Worm (Caenorhabditis elegans) whole organism, young adult: ENCODE results near the gene ddn-3.

ENCODE experiments used
- B0019.2 ChIP-seq: fragments of 200-800 bp; sonication (Bioruptor generic); conservative IDR thresholded peaks from 2 replicates; pipeline ENCODE4 v1.3.6; 2022; ENCODE audit warnings: missing genetic modification reagents, missing genetic modification characterization, missing compliant biosample characterization
- B0035.1 ChIP-seq: sonication (generic microtip); optimal IDR thresholded peaks from 2 replicates; lab custom pipeline; 2016; ENCODE audit warnings: missing genetic modification characterization, mild to moderate bottlenecking, missing compliant biosample characterization, missing genotype, missing genetic modification reagents
- B0261.1 ChIP-seq: sonication (generic microtip); optimal IDR thresholded peaks from 2 replicates; lab custom pipeline; 2016; ENCODE audit warnings: mild to moderate bottlenecking, missing genetic modification characterization, moderate library complexity, missing compliant biosample characterization
- B0336.3 ChIP-seq: fragments of 200-800 bp; sonication (Bioruptor generic); IDR thresholded peaks from 2 replicates; pipeline ENCODE4 v1.3.6; 2022; ENCODE audit warnings: missing genetic modification characterization, missing compliant biosample characterization
- C06A6.2 ChIP-seq: fragments of 200-800 bp; sonication (Bioruptor generic); conservative IDR thresholded peaks from 2 replicates; pipeline ENCODE4 v1.3.6; 2022; ENCODE audit warnings: missing genetic modification characterization, missing compliant biosample characterization
- F10E7.11 ChIP-seq: sonication (generic microtip); optimal IDR thresholded peaks from 2 replicates; lab custom pipeline; 2017; ENCODE audit warnings: mild to moderate bottlenecking, missing genetic modification characterization, moderate library complexity, missing compliant biosample characterization
- F37B4.10 ChIP-seq: fragments of 200-800 bp; sonication (Bioruptor generic); IDR thresholded peaks from 2 replicates; pipeline ENCODE4 v1.3.6; 2022; ENCODE audit warnings: missing genetic modification characterization, missing compliant biosample characterization
- F52B5.7 ChIP-seq: sonication (generic microtip); optimal IDR thresholded peaks from 2 replicates; lab custom pipeline; 2016; ENCODE audit warnings: mild to moderate bottlenecking, missing genetic modification characterization, missing compliant biosample characterization
- F55B11.4 ChIP-seq: sonication (generic microtip); optimal IDR thresholded peaks from 2 replicates; lab custom pipeline; 2016; ENCODE audit warnings: missing compliant biosample characterization, missing genetic modification characterization, borderline replicate concordance; ENCODE audit not compliant: insufficient read depth
- F57C9.4 ChIP-seq: sonication (generic microtip); optimal IDR thresholded peaks from 2 replicates; lab custom pipeline; 2017; ENCODE audit warnings: mild to moderate bottlenecking, missing genetic modification characterization, missing compliant biosample characterization
- T07F8.4 ChIP-seq: sonication (generic microtip); optimal IDR thresholded peaks from 2 replicates; lab custom pipeline; 2016; ENCODE audit warnings: mild to moderate bottlenecking, missing genetic modification characterization, moderate library complexity, missing compliant biosample characterization
- T26A5.8 ChIP-seq: sonication (generic microtip); optimal IDR thresholded peaks from 2 replicates; lab custom pipeline; 2016; ENCODE audit warnings: missing genetic modification characterization, missing compliant biosample characterization
- Y53F4B.3 ChIP-seq: fragments of 200-800 bp; sonication (Bioruptor generic); IDR thresholded peaks from 2 replicates; pipeline ENCODE4 v1.3.6; 2022; ENCODE audit warnings: missing genetic modification reagents, missing genetic modification characterization, missing compliant biosample characterization
- Y56A3A.18 ChIP-seq: fragments of 200-800 bp; sonication (Bioruptor generic); IDR thresholded peaks from 2 replicates; pipeline ENCODE4 v1.3.6; 2022; ENCODE audit warnings: missing genetic modification reagents, missing genetic modification characterization, missing compliant biosample characterization
- akir-1 ChIP-seq: fragments of 200-800 bp; sonication (Bioruptor generic); optimal IDR thresholded peaks from 2 replicates; lab custom pipeline; 2018; ENCODE audit warnings: mild to moderate bottlenecking, missing genetic modification characterization, moderate library complexity, missing compliant biosample characterization
- aptf-3 ChIP-seq: fragments of 200-800 bp; sonication (Bioruptor generic); IDR thresholded peaks from 2 replicates; pipeline ENCODE4 v1.3.6; 2022; ENCODE audit warnings: missing genetic modification characterization, missing compliant biosample characterization
- attf-5 ChIP-seq: fragments of 200-800 bp; sonication (Bioruptor generic); optimal IDR thresholded peaks from 2 replicates; lab custom pipeline; 2018; ENCODE audit warnings: mild to moderate bottlenecking, missing genetic modification characterization, missing compliant biosample characterization
- bed-1 ChIP-seq: fragments of 200-800 bp; sonication (Bioruptor generic); IDR thresholded peaks from 2 replicates; pipeline ENCODE4 v1.3.6; 2022; ENCODE audit warnings: missing genetic modification reagents, missing genetic modification characterization, missing compliant biosample characterization
- bed-2 ChIP-seq: fragments of 200-800 bp; sonication (Bioruptor generic); IDR thresholded peaks from 2 replicates; pipeline ENCODE4 v1.3.6; 2022; ENCODE audit warnings: missing genetic modification reagents, missing genetic modification characterization, missing compliant biosample characterization
- cebp-2 ChIP-seq: fragments of 200-800 bp; sonication (Bioruptor generic); IDR thresholded peaks from 2 replicates; pipeline ENCODE4 v1.3.6; 2022; ENCODE audit warnings: missing genetic modification characterization, missing compliant biosample characterization
- ceh-40 ChIP-seq: fragments of 200-800 bp; sonication (Bioruptor generic); IDR thresholded peaks from 2 replicates; pipeline ENCODE4 v1.3.6; 2022; ENCODE audit warnings: missing genetic modification characterization, missing compliant biosample characterization
- ceh-58 ChIP-seq: fragments of 200-800 bp; sonication (Bioruptor generic); IDR thresholded peaks from 2 replicates; pipeline ENCODE4 v1.3.6; 2022; ENCODE audit warnings: missing genetic modification characterization, missing compliant biosample characterization
- dox-1 ChIP-seq: fragments of 200-800 bp; sonication (Bioruptor generic); IDR thresholded peaks from 2 replicates; pipeline ENCODE4 v1.3.6; 2022; ENCODE audit warnings: missing genetic modification reagents, missing genetic modification characterization, missing compliant biosample characterization
- dpff-1 ChIP-seq: sonication (generic microtip); optimal IDR thresholded peaks from 2 replicates; lab custom pipeline; 2017; ENCODE audit warnings: mild to moderate bottlenecking, missing genetic modification characterization, missing compliant biosample characterization
- egl-18 ChIP-seq: fragments of 200-800 bp; sonication (Bioruptor generic); IDR thresholded peaks from 2 replicates; pipeline ENCODE4 v1.3.6; 2022; ENCODE audit warnings: missing genetic modification reagents, missing genetic modification characterization, missing compliant biosample characterization
- egrh-3 ChIP-seq: fragments of 200-800 bp; sonication (Bioruptor generic); IDR thresholded peaks from 2 replicates; pipeline ENCODE4 v1.3.6; 2022; ENCODE audit warnings: missing genetic modification reagents, missing genetic modification characterization, missing compliant biosample characterization
- ekl-4 ChIP-seq: fragments of 200-800 bp; sonication (Bioruptor generic); IDR thresholded peaks from 2 replicates; pipeline ENCODE4 v1.3.6; 2022; ENCODE audit warnings: missing genetic modification reagents, missing genetic modification characterization, missing compliant biosample characterization
- hsf-1 ChIP-seq: fragments of 200-800 bp; sonication (Bioruptor generic); IDR thresholded peaks from 2 replicates; pipeline ENCODE4 v1.3.6; 2022; ENCODE audit warnings: missing genetic modification reagents, missing genetic modification characterization, missing compliant biosample characterization
- lag-1 ChIP-seq: fragments of 200-800 bp; sonication (Bioruptor generic); IDR thresholded peaks from 2 replicates; pipeline ENCODE4 v1.3.6; 2022; ENCODE audit warnings: missing genetic modification reagents, missing genetic modification characterization, missing compliant biosample characterization
- let-607 ChIP-seq, 2 experiments: fragments of 200-800 bp in 1 of 2; sonication (Bioruptor generic) in 1 of 2; sonication (generic microtip) in 1 of 2; optimal IDR thresholded peaks; 2 replicates each; lab custom pipeline; 2016 to 2018; ENCODE audit warnings: mild to moderate bottlenecking in 2 of 2, missing compliant biosample characterization in 2 of 2, missing genetic modification characterization in 2 of 2, moderate library complexity in 2 of 2, missing genotype in 1 of 2
- lin-40 ChIP-seq: sonication (generic microtip); optimal IDR thresholded peaks from 2 replicates; lab custom pipeline; 2016; ENCODE audit warnings: missing genetic modification characterization, mild to moderate bottlenecking, missing compliant biosample characterization, missing genotype, missing genetic modification reagents
- lir-1 ChIP-seq: fragments of 200-800 bp; sonication (Bioruptor generic); conservative IDR thresholded peaks from 2 replicates; pipeline ENCODE4 v1.3.6; 2022; ENCODE audit warnings: missing genetic modification reagents, missing genetic modification characterization, missing compliant biosample characterization
- lsl-1 ChIP-seq: fragments of 200-800 bp; sonication (Bioruptor generic); optimal IDR thresholded peaks from 2 replicates; lab custom pipeline; 2018; ENCODE audit warnings: mild to moderate bottlenecking, missing genetic modification characterization, moderate library complexity, missing compliant biosample characterization
- madf-3 ChIP-seq: fragments of 200-800 bp; sonication (Bioruptor generic); IDR thresholded peaks from 2 replicates; pipeline ENCODE4 v1.3.6; 2022; ENCODE audit warnings: missing genetic modification reagents, missing genetic modification characterization, missing compliant biosample characterization
- madf-6 ChIP-seq: fragments of 200-800 bp; sonication (Bioruptor generic); IDR thresholded peaks from 2 replicates; pipeline ENCODE4 v1.3.6; 2022; ENCODE audit warnings: missing genetic modification reagents, missing genetic modification characterization, missing compliant biosample characterization
- madf-8 ChIP-seq: fragments of 200-800 bp; sonication (Bioruptor generic); conservative IDR thresholded peaks from 2 replicates; pipeline ENCODE4 v1.3.6; 2022; ENCODE audit warnings: missing genetic modification reagents, missing genetic modification characterization, missing compliant biosample characterization
- mcd-1 ChIP-seq: fragments of 200-800 bp; sonication (Bioruptor generic); IDR thresholded peaks from 2 replicates; pipeline ENCODE4 v1.3.6; 2022; ENCODE audit warnings: missing genetic modification reagents, missing genetic modification characterization, missing compliant biosample characterization
- mel-28 ChIP-seq: sonication (generic microtip); optimal IDR thresholded peaks from 2 replicates; lab custom pipeline; 2016; ENCODE audit warnings: borderline replicate concordance, mild to moderate bottlenecking, missing genetic modification characterization, missing compliant biosample characterization
- mxl-1 ChIP-seq: sonication (generic microtip); optimal IDR thresholded peaks from 2 replicates; lab custom pipeline; 2016; ENCODE audit warnings: missing genetic modification characterization, missing compliant biosample characterization
- nfyb-1 ChIP-seq: fragments of 200-800 bp; sonication (Bioruptor generic); IDR thresholded peaks from 2 replicates; pipeline ENCODE4 v1.3.6; 2022; ENCODE audit warnings: missing genetic modification reagents, missing genetic modification characterization, missing compliant biosample characterization
- pha-4 ChIP-seq: fragments of 150-350 bp; sonication (generic microtip); optimal IDR thresholded peaks from 2 replicates; lab custom pipeline; 2014; ENCODE audit warnings: missing biosample characterization, missing genetic modification reagents, missing genetic modification characterization
- snpc-1.1 ChIP-seq: sonication (generic microtip); optimal IDR thresholded peaks from 2 replicates; lab custom pipeline; 2017; ENCODE audit warnings: missing genetic modification characterization, mild to moderate bottlenecking, missing compliant biosample characterization, antibody characterized with exemption, moderate library complexity, missing genotype, missing genetic modification reagents; ENCODE audit not compliant: insufficient read depth
- snpc-1.3 ChIP-seq: sonication (generic microtip); optimal IDR thresholded peaks from 2 replicates; lab custom pipeline; 2017; ENCODE audit warnings: missing genetic modification characterization, mild to moderate bottlenecking, missing compliant biosample characterization, antibody characterized with exemption, moderate library complexity, missing genotype, missing genetic modification reagents; ENCODE audit not compliant: insufficient read depth
- tbp1 ChIP-seq: fragments of 200-800 bp; sonication (Bioruptor generic); optimal IDR thresholded peaks from 2 replicates; lab custom pipeline; 2018; ENCODE audit warnings: mild to moderate bottlenecking, missing genetic modification characterization, missing compliant biosample characterization
- unc-130 ChIP-seq: sonication (generic microtip); optimal IDR thresholded peaks from 2 replicates; lab custom pipeline; 2016; ENCODE audit warnings: missing genetic modification reagents, missing genetic modification characterization, missing compliant biosample characterization
- unc-62 ChIP-seq: fragments of 150-350 bp; optimal IDR thresholded peaks from 2 replicates; lab custom pipeline; 2014; ENCODE audit warnings: missing biosample characterization, missing genetic modification reagents, missing genetic modification characterization
- xnd-1 ChIP-seq: sonication (generic microtip); optimal IDR thresholded peaks from 2 replicates; lab custom pipeline; 2016; ENCODE audit warnings: missing genotype, missing genetic modification reagents, missing genetic modification characterization, missing compliant biosample characterization
- zim-3 ChIP-seq: sonication (generic microtip); optimal IDR thresholded peaks from 2 replicates; lab custom pipeline; 2017; ENCODE audit warnings: mild to moderate bottlenecking, missing genetic modification characterization, moderate library complexity, missing compliant biosample characterization
- ztf-25 ChIP-seq: fragments of 200-800 bp; sonication (Bioruptor generic); IDR thresholded peaks from 2 replicates; pipeline ENCODE4 v1.3.6; 2022; ENCODE audit warnings: missing genetic modification reagents, missing genetic modification characterization, missing compliant biosample characterization

The ddn-3 gene

DNA sequence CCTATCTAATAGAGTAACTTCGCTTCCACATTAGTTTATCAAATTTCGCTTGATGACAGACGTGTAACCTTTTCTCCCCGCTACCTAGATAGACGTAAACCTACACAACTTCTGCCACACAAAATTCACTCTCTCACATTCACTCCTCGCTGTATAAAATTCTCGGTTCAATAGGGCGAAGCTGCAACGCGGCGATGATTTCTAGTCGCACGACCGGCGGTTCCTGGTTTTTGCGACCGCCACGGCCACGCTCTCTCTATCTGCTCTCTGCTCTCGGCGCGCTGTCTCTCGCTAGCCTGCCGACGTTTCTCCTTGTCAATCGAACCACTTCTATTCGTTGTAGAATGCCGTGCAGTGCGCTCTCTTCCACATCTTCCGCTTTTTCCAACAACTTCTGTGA is 39.9 kb upstream of the ddn-3 start (continued):
- no peak for TF ChIP-seq F10E7.11 (tag; lab: Kevin White, UChicago)
- TF ChIP-seq bed-1, result no peak
- no peak for TF ChIP-seq T26A5.8
- TF ChIP-seq F55B11.4 (tag; lab: Kevin White, UChicago), result no peak
- TF ChIP-seq unc-130 (GFP tag; lab: Kevin White, UChicago), result no peak
- TF ChIP-seq let-607 (tag; optimal IDR thresholded peaks at IDR 0.05; lab: Kevin White, UChicago), result peak; percentile 75 to 87
- TF ChIP-seq madf-8, result no peak
- TF ChIP-seq pha-4 (tag; lab: Kevin White, UChicago), result no peak
- peak; percentile 58 for TF ChIP-seq tbp1
- TF ChIP-seq snpc-1.3 (tag; lab: Kevin White, UChicago), result no peak
- peak; percentile 90 for TF ChIP-seq dox-1 (GFP tag; lab: Robert Waterston, UW)
- TF ChIP-seq B0336.3, result peak; percentile 71
- TF ChIP-seq ekl-4, result peak; percentile 85
- no peak for TF ChIP-seq xnd-1
- no peak for TF ChIP-seq ceh-58 (GFP tag; lab: Robert Waterston, UW)
- TF ChIP-seq mel-28, result no peak
- no peak for TF ChIP-seq madf-6
- TF ChIP-seq hsf-1 (GFP tag; lab: Robert Waterston, UW), result no peak
- TF ChIP-seq lag-1 (GFP tag; lab: Robert Waterston, UW), result no peak
- no peak for TF ChIP-seq lsl-1 (GFP tag; lab: Kevin White, UChicago)
- TF ChIP-seq attf-5, result peak; percentile 95
- TF ChIP-seq B0035.1 (tag; lab: Kevin White, UChicago), result peak; percentile 39
- TF ChIP-seq bed-2 (GFP tag; lab: Robert Waterston, UW), result 0 out of 2 replicates have a peak, but pooled peaks have one; percentile 17
- TF ChIP-seq F37B4.10 (GFP tag; lab: Robert Waterston, UW), result no peak
- peak; percentile 89 for TF ChIP-seq egrh-3 (GFP tag; lab: Robert Waterston, UW)
- no peak for TF ChIP-seq dpff-1 (tag; lab: Kevin White, UChicago)
- 0 out of 2 replicates have a peak, but pooled peaks have one; percentile 18 for TF ChIP-seq madf-3 (GFP tag; lab: Robert Waterston, UW)
- TF ChIP-seq ceh-40 (GFP tag; lab: Robert Waterston, UW), result 0 out of 2 replicates have a peak, but pooled peaks have one; percentile 23
- no peak for TF ChIP-seq F57C9.4 (tag; lab: Kevin White, UChicago)
- peak; percentile 18 for TF ChIP-seq akir-1 (GFP tag; lab: Kevin White, UChicago)
- no peak for TF ChIP-seq zim-3 (tag; lab: Kevin White, UChicago)
- TF ChIP-seq egl-18 (GFP tag; lab: Robert Waterston, UW), result no peak
- TF ChIP-seq B0019.2 (GFP tag; lab: Robert Waterston, UW), result no peak
- TF ChIP-seq lir-1, result 0 out of 2 replicates have a peak, but pooled peaks have one; percentile 47
- TF ChIP-seq B0261.1 (tag; lab: Kevin White, UChicago), result no peak
- TF ChIP-seq C06A6.2 (GFP tag; lab: Robert Waterston, UW), result peak; percentile 59; the same call in 1 of the 2 replicates
- peak; percentile 77 for TF ChIP-seq lin-40 (tag; lab: Kevin White, UChicago)
- TF ChIP-seq mcd-1 (GFP tag; lab: Robert Waterston, UW), result peak; percentile 93
- TF ChIP-seq ztf-25 (GFP tag; lab: Robert Waterston, UW), result no peak
- TF ChIP-seq unc-62, result no peak
- peak; percentile 46 for TF ChIP-seq F52B5.7 (tag; lab: Kevin White, UChicago)
- no peak for TF ChIP-seq aptf-3
- TF ChIP-seq cebp-2 (GFP tag; lab: Robert Waterston, UW), result no peak
- TF ChIP-seq mxl-1 (tag; lab: Kevin White, UChicago), result no peak
- TF ChIP-seq T07F8.4, result no peak
- no peak for TF ChIP-seq snpc-1.1 (tag; lab: Kevin White, UChicago)
- TF ChIP-seq Y53F4B.3, result no peak
- TF ChIP-seq Y56A3A.18 (GFP tag; lab: Robert Waterston, UW), result no peak
- TF ChIP-seq nfyb-1 (GFP tag; lab: Robert Waterston, UW), result peak; percentile 89
